Worm (Caenorhabditis elegans) whole organism, early embryonic: Measurements from ENCODE around the gene srz-44.
"Not testable (repeated sequence)": the region's sequence is repeated elsewhere in the genome, so short reads cannot be mapped to it uniquely, and the experiment has no call there.

Source experiments
- B0310.2 ChIP-seq: sonication (generic microtip); optimal IDR thresholded peaks from 2 replicates; lab custom pipeline; 2016; ENCODE audit warnings: mild to moderate bottlenecking, missing genetic modification characterization, missing compliant biosample characterization
- F13C5.2 ChIP-seq: sonication (generic microtip); optimal IDR thresholded peaks from 2 replicates; lab custom pipeline; 2017; ENCODE audit warnings: mild to moderate bottlenecking, missing genetic modification characterization, inconsistent platforms, missing compliant biosample characterization
- aly-1 ChIP-seq: sonication (generic microtip); optimal IDR thresholded peaks from 2 replicates; lab custom pipeline; 2016; ENCODE audit warnings: missing genetic modification characterization, missing compliant biosample characterization
- ama-1 ChIP-seq: fragments of 150-350 bp; optimal IDR thresholded peaks from 2 replicates; lab custom pipeline; 2014
- ceh-13 ChIP-seq: fragments of 200-800 bp; sonication (Bioruptor generic); optimal IDR thresholded peaks from 2 replicates; lab custom pipeline; 2018; ENCODE audit warnings: mild to moderate bottlenecking, missing genetic modification characterization, missing compliant biosample characterization
- ceh-36 ChIP-seq: sonication (generic microtip); optimal IDR thresholded peaks from 2 replicates; lab custom pipeline; 2016; ENCODE audit warnings: missing genetic modification characterization, inconsistent platforms, missing compliant biosample characterization
- ets-7 ChIP-seq: sonication (generic microtip); optimal IDR thresholded peaks from 2 replicates; lab custom pipeline; 2016; ENCODE audit warnings: missing genotype, missing genetic modification characterization, missing compliant biosample characterization
- flt-1 ChIP-seq: fragments of 200-800 bp; sonication (Bioruptor generic); IDR thresholded peaks from 2 replicates; pipeline ENCODE4 v1.3.6; 2022; ENCODE audit warnings: missing genetic modification characterization, missing compliant biosample characterization
- hmbx-1 ChIP-seq: sonication (generic microtip); optimal IDR thresholded peaks from 2 replicates; lab custom pipeline; 2016; ENCODE audit warnings: mild to moderate bottlenecking, missing genetic modification characterization, missing compliant biosample characterization
- hmg-4 ChIP-seq: fragments of 200-800 bp; sonication (Bioruptor generic); optimal IDR thresholded peaks from 2 replicates; lab custom pipeline; 2018; ENCODE audit warnings: mild to moderate bottlenecking, missing genetic modification characterization, missing compliant biosample characterization
- hnd-1 ChIP-seq: sonication (generic microtip); optimal IDR thresholded peaks from 2 replicates; lab custom pipeline; 2016; ENCODE audit warnings: missing genetic modification characterization, missing compliant biosample characterization
- pes-1 ChIP-seq: fragments of 200-800 bp; sonication (Bioruptor generic); IDR thresholded peaks from 2 replicates; pipeline ENCODE4 v1.3.6; 2022; ENCODE audit warnings: missing genetic modification reagents, missing genetic modification characterization, missing compliant biosample characterization
- scrt-1 ChIP-seq: fragments of 200-800 bp; sonication (Bioruptor generic); IDR thresholded peaks from 2 replicates; pipeline ENCODE4 v1.3.6; 2022; ENCODE audit warnings: missing genetic modification characterization, missing compliant biosample characterization
- sea-1 ChIP-seq: fragments of 200-800 bp; sonication (Bioruptor generic); conservative IDR thresholded peaks from 2 replicates; pipeline ENCODE4 v1.3.6; 2022; ENCODE audit warnings: missing genetic modification characterization, missing compliant biosample characterization
- tbx-11 ChIP-seq: fragments of 200-800 bp; sonication (Bioruptor generic); IDR thresholded peaks from 2 replicates; pipeline ENCODE4 v1.3.6; 2022; ENCODE audit warnings: missing genetic modification characterization, missing compliant biosample characterization
- tbx-37 ChIP-seq: fragments of 200-800 bp; sonication (Bioruptor generic); conservative IDR thresholded peaks from 2 replicates; pipeline ENCODE4 v1.3.6; 2022; ENCODE audit warnings: missing genetic modification reagents, missing genetic modification characterization, missing compliant biosample characterization
- tra-4 ChIP-seq: sonication (generic microtip); optimal IDR thresholded peaks from 2 replicates; lab custom pipeline; 2017; ENCODE audit warnings: missing genetic modification characterization, missing compliant biosample characterization

The srz-44 gene

DNA sequence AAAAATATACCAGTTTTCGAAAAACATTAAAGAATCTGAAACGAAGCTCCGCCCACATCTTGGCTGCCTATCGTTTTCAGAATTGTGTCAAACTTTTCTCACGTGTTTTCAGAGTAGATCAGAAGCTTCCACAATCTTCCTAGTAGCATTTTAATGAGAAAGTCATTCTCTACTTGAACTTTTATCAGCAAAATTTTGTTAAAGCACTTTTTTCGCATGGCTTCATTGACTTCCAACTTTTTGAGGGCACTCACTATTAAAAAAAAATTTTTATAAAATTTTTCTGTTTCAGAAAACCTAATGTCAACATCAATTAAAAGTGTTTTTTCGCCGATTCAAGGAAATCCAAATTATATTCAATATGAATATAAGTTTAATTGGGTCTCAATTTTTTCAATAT, 11.4 kb upstream of the srz-44 start, which contains the start of gene sru-42:
TSS of gene sru-42 (plus strand) at position 301 of the 400 bp plus-strand sequence.
- no peak for TF ChIP-seq tbx-37 (GFP tag; lab: Robert Waterston, UW)
- TF ChIP-seq scrt-1 (GFP tag; lab: Robert Waterston, UW): no peak
- TF ChIP-seq B0310.2 (tag; lab: Kevin White, UChicago): no peak
- no peak for TF ChIP-seq tra-4 (tag; lab: Kevin White, UChicago)
- TF ChIP-seq ama-1 (lab: Kevin White, UChicago): no peak
- TF ChIP-seq F13C5.2: no peak
- no peak for TF ChIP-seq aly-1 (tag; lab: Kevin White, UChicago)
- TF ChIP-seq tbx-11 (GFP tag; lab: Robert Waterston, UW): no peak
- no peak for TF ChIP-seq pes-1 (GFP tag; lab: Robert Waterston, UW)
- no peak for TF ChIP-seq ceh-36

DNA sequence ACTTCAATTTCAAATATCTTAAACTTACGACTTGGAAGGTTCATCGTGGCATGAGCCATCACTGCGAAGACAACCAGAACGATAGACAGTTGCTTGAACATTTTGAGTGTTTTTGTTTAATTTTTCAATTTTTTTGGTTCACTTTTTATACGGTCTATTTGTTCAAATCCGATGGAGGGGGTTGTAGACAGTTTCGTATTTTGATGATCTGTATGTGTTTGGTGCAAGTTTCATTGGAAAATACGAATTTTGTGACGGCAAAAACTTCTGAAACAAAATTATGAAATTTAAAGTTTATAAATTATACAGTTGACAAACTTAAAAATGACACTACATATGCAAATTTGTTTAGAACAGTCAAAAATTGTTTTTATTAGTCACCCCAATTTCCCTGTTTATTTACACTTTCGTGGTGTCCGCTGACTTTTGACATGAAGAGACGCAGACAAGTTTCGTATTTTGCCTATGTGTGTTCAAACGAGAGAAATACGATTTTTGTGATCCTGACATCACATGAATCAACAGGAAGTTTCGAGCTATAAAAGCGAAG, 8.9 kb upstream of the srz-44 start, which contains the start of the genes C55A1.7 and C55A1.6:
TSS of gene C55A1.7 (minus strand) at position 101 of the 550 bp plus-strand sequence.
TSS of gene C55A1.6 (plus strand) at position 500 of the 550 bp plus-strand sequence.
- TF ChIP-seq hnd-1 (tag; lab: Kevin White, UChicago); ama-1 (lab: Kevin White, UChicago); sea-1 (GFP tag; lab: Robert Waterston, UW): not testable (repeated sequence)

DNA sequence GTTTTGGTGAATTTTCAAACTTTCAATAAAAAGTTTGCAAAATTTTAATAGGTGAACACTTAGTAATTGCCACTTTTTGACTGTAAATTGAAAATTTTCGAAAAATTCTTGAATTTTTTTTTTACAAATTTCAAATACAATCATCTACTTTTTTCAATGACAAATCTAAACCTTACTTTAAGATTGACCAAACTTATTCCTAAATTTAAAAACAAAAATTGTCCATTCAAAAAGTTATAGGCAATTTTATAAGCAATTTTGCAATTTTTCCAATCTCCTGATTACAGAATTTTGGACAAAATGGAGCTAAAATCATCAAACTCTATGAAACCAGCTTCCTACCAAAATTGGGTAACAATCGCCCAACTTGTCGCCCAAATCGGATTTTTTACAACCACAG, 5.8 kb upstream of the srz-44 start, which contains the start of gene str-23:
TSS of gene str-23 (plus strand) at position 301 of the 400 bp plus-strand sequence.
- TF ChIP-seq F13C5.2 (no peak), aly-1 (tag; lab: Kevin White, UChicago) (no peak), ceh-13 (no peak), sea-1 (GFP tag; lab: Robert Waterston, UW) (no peak), pes-1 (GFP tag; lab: Robert Waterston, UW) (no peak), tbx-11 (GFP tag; lab: Robert Waterston, UW) (no peak), tra-4 (tag; lab: Kevin White, UChicago) (no peak), flt-1 (GFP tag; lab: Robert Waterston, UW) (no peak), ama-1 (lab: Kevin White, UChicago) (no peak), hnd-1 (tag; lab: Kevin White, UChicago) (no peak), hmbx-1 (tag; lab: Kevin White, UChicago) (no peak), tbx-37 (GFP tag; lab: Robert Waterston, UW) (no peak), scrt-1 (GFP tag; lab: Robert Waterston, UW) (no peak), ets-7 (tag; lab: Kevin White, UChicago) (no peak), hmg-4 (no peak)

- not testable (repeated sequence) for TF ChIP-seq ama-1 (lab: Kevin White, UChicago); ceh-36; F13C5.2
Observed at ce11 chrV:15643192-15643591, 4.4 kb upstream of the srz-44 start, which contains the start of gene C55A1.4. TSS of gene C55A1.4 (minus strand) at chrV:15643292.

DNA sequence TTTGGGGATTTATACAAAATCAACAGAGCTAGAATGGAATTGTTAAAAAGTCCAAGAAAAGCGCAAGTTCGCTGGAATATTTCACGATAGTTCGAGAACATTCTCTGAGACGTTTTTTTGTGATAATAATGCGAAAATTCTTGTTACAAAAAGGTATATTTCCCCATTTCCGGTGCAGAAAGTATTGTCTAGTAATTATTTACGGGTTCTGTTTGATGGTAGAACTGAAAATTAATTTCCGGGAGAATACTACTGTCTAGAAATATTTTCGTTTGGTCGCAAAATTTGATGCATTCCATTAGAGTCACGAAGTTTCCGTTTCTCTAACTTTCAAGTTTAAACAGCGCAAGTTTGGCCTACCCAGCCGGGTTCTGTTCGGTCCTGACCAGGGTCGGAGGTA, 9.2 kb downstream of the srz-44 start, which contains the start of gene str-248:
TSS of gene str-248 (minus strand) at position 101 of the 400 bp plus-strand sequence.
- no peak for TF ChIP-seq hmg-4
- TF ChIP-seq sea-1 (GFP tag; lab: Robert Waterston, UW): no peak
- TF ChIP-seq flt-1 (GFP tag; lab: Robert Waterston, UW): no peak
- no peak for TF ChIP-seq tbx-11 (GFP tag; lab: Robert Waterston, UW)

DNA sequence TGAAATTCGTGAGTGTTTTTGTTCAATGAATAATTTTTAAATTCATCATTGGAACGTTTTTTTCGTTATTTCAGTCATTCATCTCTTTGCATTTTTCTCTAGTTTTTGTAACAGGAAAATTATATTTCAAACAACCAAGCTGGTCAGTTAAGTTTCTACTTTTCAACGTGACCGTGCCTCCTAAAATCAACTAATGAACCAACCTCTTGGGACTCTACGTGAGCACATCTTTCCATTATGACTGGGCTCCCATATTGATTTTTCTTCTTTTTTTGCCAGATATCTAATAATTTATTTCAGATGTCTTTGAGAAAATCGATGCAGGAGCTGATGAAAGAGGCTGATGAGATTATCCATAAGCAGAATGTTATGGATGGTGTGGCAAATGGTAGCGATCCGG, 13.2 kb downstream of the srz-44 start, which contains the start of gene C55A1.11:
TSS of gene C55A1.11 (plus strand) at position 301 of the 400 bp plus-strand sequence.
- TF ChIP-seq ceh-13 (no peak), flt-1 (GFP tag; lab: Robert Waterston, UW) (no peak), pes-1 (GFP tag; lab: Robert Waterston, UW) (no peak), sea-1 (GFP tag; lab: Robert Waterston, UW) (no peak), tra-4 (tag; lab: Kevin White, UChicago) (no peak), hnd-1 (tag; lab: Kevin White, UChicago) (no peak), ama-1 (lab: Kevin White, UChicago) (no peak), aly-1 (tag; lab: Kevin White, UChicago) (no peak), hmbx-1 (tag; lab: Kevin White, UChicago) (no peak), tbx-37 (GFP tag; lab: Robert Waterston, UW) (no peak), F13C5.2 (no peak), hmg-4 (no peak), B0310.2 (tag; lab: Kevin White, UChicago) (no peak), ceh-36 (no peak), ets-7 (tag; lab: Kevin White, UChicago) (no peak), tbx-11 (GFP tag; lab: Robert Waterston, UW) (no peak), scrt-1 (GFP tag; lab: Robert Waterston, UW) (no peak)

DNA sequence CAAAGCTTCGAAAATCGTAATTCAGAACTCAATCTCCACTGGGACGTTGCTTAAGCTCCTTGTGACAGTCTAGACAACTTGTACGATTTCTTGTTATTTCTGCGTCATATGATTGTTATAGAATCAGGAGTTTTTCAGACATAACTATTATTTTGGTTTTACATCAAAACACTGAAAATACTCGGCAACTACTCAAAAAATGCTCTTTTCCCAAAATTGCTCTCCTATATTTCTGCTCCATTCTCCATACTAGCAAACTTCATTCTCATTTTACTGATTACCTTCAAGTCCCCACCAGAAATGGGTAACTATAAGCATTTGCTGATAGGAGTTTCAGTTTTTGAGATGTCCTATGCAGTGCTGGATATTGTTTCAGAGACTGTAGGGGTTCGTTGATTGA, 17.2 kb downstream of the srz-44 start, which contains the start of gene C55A1.1:
TSS of gene C55A1.1 (plus strand) at position 301 of the 400 bp plus-strand sequence.
- TF ChIP-seq pes-1 (GFP tag; lab: Robert Waterston, UW) (no peak), ama-1 (lab: Kevin White, UChicago) (no peak), B0310.2 (tag; lab: Kevin White, UChicago) (no peak), flt-1 (GFP tag; lab: Robert Waterston, UW) (no peak), sea-1 (GFP tag; lab: Robert Waterston, UW) (no peak), ets-7 (tag; lab: Kevin White, UChicago) (no peak), tbx-11 (GFP tag; lab: Robert Waterston, UW) (no peak), aly-1 (tag; lab: Kevin White, UChicago) (no peak), tbx-37 (GFP tag; lab: Robert Waterston, UW) (no peak), hnd-1 (tag; lab: Kevin White, UChicago) (no peak), tra-4 (tag; lab: Kevin White, UChicago) (no peak)
